Fruit fly (Drosophila melanogaster): ENCODE measurements around the gene btn.
A peak's percentile ranks its signal among the peaks of the same experiment; 100 is the strongest.

Gene btn

DNA sequence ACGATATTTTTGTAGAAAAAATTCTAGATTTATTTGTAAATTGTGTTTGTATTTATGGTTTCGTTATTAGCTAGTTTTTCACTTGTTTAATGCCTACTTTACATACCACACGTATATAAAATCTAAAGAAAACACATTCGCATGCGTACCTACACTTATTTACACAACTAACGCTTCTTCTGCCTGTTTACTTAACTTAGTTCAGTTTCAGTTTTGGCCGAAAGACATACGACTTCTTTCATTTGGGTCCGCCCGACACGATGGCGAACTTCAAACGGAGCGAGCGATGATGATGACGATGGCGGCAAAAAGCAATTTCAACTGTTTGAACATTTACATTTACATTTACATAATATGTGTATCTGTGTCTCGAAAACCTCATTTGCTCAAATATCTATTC lies 28.0 kb downstream of the btn start (continued):
- no peak for TF ChIP-seq Hsf (GFP tag; optimal IDR thresholded peaks at IDR 0.05)
- TF ChIP-seq crp (GFP tag; optimal IDR thresholded peaks at IDR 0.05) = no peak
- TF ChIP-seq CG9727 (GFP tag; optimal IDR thresholded peaks at IDR 0.05) = no peak
- TF ChIP-seq CG9932 (GFP tag; IDR thresholded peaks at IDR 0.05) = no peak

DNA sequence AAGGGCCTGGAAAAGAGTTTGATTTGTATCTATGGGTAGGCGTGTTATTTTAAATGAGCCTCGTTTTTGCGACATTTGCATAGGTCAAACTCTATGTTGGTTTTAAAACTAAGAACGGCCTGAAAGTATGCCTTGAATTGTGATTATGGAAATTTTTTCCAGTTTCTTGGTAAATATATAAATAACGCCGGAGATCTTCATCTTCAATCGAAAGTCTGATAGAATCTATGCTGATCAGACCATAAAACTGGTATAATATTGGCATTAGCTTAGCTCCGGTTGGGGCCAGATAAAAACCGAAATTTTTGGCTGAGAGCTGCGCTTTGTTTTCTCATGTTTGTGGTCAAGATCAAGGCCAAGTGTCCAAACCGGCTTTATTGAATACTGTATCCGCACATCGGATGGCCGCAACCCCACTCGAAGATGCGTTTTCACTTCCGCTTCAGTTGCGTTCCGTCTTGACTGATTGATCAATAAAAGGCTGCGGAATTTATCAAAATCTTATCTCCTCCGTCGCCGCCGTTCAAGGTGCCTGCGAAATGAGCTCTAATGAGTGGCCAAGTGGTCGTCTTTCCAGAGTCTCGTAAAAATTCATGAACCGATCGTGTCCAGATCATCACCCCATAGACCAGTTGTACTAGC lies 29.2 kb downstream of the btn start:
- TF ChIP-seq Hr78 (GFP tag; optimal IDR thresholded peaks at IDR 0.05) (peak in 1 of 2 experiments; percentile 26), HLH3B (GFP tag; IDR thresholded peaks at IDR 0.05) (no peak), Ets65A (GFP tag) (peak; percentile 41), Dek (tag; optimal IDR thresholded peaks at IDR 0.05) (no peak), Blimp-1 (GFP tag; optimal IDR thresholded peaks at IDR 0.05) (peak; percentile 6), ftz-f1 (GFP tag; optimal IDR thresholded peaks at IDR 0.05) (peak; percentile 16), sug (tag; optimal IDR thresholded peaks at IDR 0.05) (peak; percentile 19), dm (GFP tag; optimal IDR thresholded peaks at IDR 0.05) (no peak), sd (tag; optimal IDR thresholded peaks at IDR 0.05) (peak; percentile 67), CG13894 (tag; optimal IDR thresholded peaks at IDR 0.05) (peak; percentile 100), vvl (GFP tag; IDR thresholded peaks at IDR 0.05) (peak; percentile 66), grn (GFP tag; optimal IDR thresholded peaks at IDR 0.05) (peak; percentile 69), chinmo (GFP tag; IDR thresholded peaks at IDR 0.05; ENCODE audit: partially characterized antibody) (peak; percentile 89; the same call in 3 of the 4 replicates), CG5953 (GFP tag; IDR thresholded peaks at IDR 0.05) (no peak), abd-A (tag; optimal IDR thresholded peaks at IDR 0.05) (peak; percentile 6), Eip74EF (GFP tag; optimal IDR thresholded peaks at IDR 0.05) (peak in 1 of 2 experiments; percentile 60)

DNA sequence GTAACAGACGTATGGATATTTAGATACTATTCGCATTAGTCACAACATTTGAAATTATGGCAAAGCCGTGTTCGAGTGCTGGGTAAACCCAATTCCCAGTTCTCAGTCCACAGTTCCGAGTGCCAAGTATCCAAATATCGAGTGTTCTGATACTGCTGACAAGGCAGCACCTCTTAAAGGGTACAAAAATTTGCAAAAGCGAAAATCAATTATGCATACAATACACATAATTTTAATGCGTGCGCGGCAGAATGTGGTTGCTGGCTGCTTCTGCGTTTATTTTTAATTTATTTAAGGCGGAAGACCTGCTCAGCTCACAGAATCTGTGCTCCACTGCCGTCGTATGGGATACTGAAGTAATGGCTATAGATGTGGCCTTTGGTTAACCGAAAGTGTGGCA lies 33.7 kb downstream of the btn start:
- TF ChIP-seq ewg (GFP tag; optimal IDR thresholded peaks at IDR 0.05) = no peak
- no peak for TF ChIP-seq mld (GFP tag; IDR thresholded peaks at IDR 0.05; ENCODE audit: partially characterized antibody)
- 0 out of 2 replicates have a peak, but pooled peaks have one; percentile 25 for TF ChIP-seq slbo (GFP tag; IDR thresholded peaks at IDR 0.05)
- TF ChIP-seq prd (optimal IDR thresholded peaks at IDR 0.05) = no peak
- TF ChIP-seq prd (GFP tag; IDR thresholded peaks at IDR 0.05) = 0 out of 3 replicates have a peak, but pooled peaks have one; percentile 13
- 0 out of 2 replicates have a peak, but pooled peaks have one; percentile 31 for TF ChIP-seq vvl (GFP tag; IDR thresholded peaks at IDR 0.05)
- peak; percentile 57 for TF ChIP-seq Med (GFP tag)

DNA sequence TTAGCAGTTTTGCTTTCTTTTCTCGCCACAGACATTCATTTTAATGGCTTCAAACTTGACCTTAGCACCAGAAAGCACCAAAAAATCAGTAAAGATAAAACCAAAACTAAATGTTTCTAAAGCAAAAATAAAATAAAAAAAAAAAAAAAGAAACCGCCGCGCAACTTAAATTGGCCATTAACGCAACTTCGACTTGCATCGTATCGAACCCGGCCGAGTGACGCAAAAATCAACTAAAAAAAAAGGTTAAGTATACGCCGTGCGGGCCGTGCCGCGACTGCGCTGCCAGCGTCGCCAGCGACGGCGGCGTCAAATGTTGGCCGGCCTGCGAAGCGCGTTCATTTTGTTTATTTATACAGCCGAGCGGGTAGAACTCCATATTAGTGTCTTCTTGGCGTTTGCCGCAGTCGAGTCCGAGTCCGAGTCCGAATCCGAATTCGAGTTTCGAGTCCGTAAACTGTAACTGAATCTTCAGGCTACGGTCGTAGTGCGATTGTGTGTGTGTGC lies 36.1 kb downstream of the btn start, which contains the start of gene bond:
TSS of gene bond (plus strand) at position 375 of the 507 bp plus-strand sequence.
- TF ChIP-seq Mad (GFP tag; optimal IDR thresholded peaks at IDR 0.05) = no peak
- no peak for TF ChIP-seq CG17612 (GFP tag; IDR thresholded peaks at IDR 0.05)
- TF ChIP-seq CG11085 (GFP tag; IDR thresholded peaks at IDR 0.05) = no peak
- TF ChIP-seq ATbp (GFP tag; optimal IDR thresholded peaks at IDR 0.05) = no peak
- TF ChIP-seq sug (tag; optimal IDR thresholded peaks at IDR 0.05) = no peak
- TF ChIP-seq chinmo (GFP tag; IDR thresholded peaks at IDR 0.05; ENCODE audit: partially characterized antibody) = 0 out of 4 replicates have a peak, but pooled peaks have one; percentile 64
- no peak for TF ChIP-seq fu2 (GFP tag; optimal IDR thresholded peaks at IDR 0.05)
- TF ChIP-seq eyg (GFP tag; optimal IDR thresholded peaks at IDR 0.05) = no peak
- TF ChIP-seq Bgb (GFP tag; IDR thresholded peaks at IDR 0.05; ENCODE audit: partially characterized antibody) = no peak
- TF ChIP-seq HmgD (GFP tag; optimal IDR thresholded peaks at IDR 0.05) = no peak
- TF ChIP-seq Aef1 (GFP tag; IDR thresholded peaks at IDR 0.05) = no peak
- TF ChIP-seq Deaf1 (tag; optimal IDR thresholded peaks at IDR 0.05) = peak; percentile 32
- TF ChIP-seq CG13894 (tag; optimal IDR thresholded peaks at IDR 0.05) = no peak
- no peak for TF ChIP-seq lov (optimal IDR thresholded peaks at IDR 0.05)
- no peak for TF ChIP-seq lov (GFP tag; IDR thresholded peaks at IDR 0.05)
- no peak for TF ChIP-seq ewg (GFP tag; optimal IDR thresholded peaks at IDR 0.05)
- TF ChIP-seq CG16813 (GFP tag; IDR thresholded peaks at IDR 0.05; ENCODE audit: partially characterized antibody) = 0 out of 3 replicates have a peak, but pooled peaks have one; percentile 17
- no peak for TF ChIP-seq peb (GFP tag; IDR thresholded peaks at IDR 0.05)
- no peak for TF ChIP-seq Doc3 (GFP tag; IDR thresholded peaks at IDR 0.05; ENCODE audit: partially characterized antibody)
- no peak for TF ChIP-seq CG8290 (GFP tag; optimal IDR thresholded peaks at IDR 0.05)
- no peak for TF ChIP-seq CG8290 (tag; optimal IDR thresholded peaks at IDR 0.05)
- no peak for TF ChIP-seq scrt (GFP tag; optimal IDR thresholded peaks at IDR 0.05)
- 0 out of 2 replicates have a peak, but pooled peaks have one; percentile 4 for TF ChIP-seq slbo (GFP tag; IDR thresholded peaks at IDR 0.05)

All from whole organism, embryonic.